Fruit fly (Drosophila melanogaster) whole organism, embryonic: Measurements from ENCODE around the gene CG12992.

Experiments used
- ATbp ChIP-seq: fragments of 200-800 bp; sonication (Bioruptor generic); optimal IDR thresholded peaks from 2 replicates; lab custom pipeline; 2017; ENCODE audit warnings: missing biosample characterization, mild to moderate bottlenecking, missing genetic modification characterization, missing genetic modification reagents
- Atf6 ChIP-seq: fragments of 200-800 bp; sonication (Bioruptor generic); IDR thresholded peaks from 2 replicates; pipeline ENCODE4 v1.3.6; 2022; ENCODE audit warnings: missing biosample characterization, missing genetic modification characterization
- BEAF-32 ChIP-seq: fragments of 200-800 bp; sonication (Bioruptor generic); optimal IDR thresholded peaks from 3 replicates; lab custom pipeline; 2017; ENCODE audit warnings: missing biosample characterization, missing genetic modification characterization, mild to moderate bottlenecking, moderate library complexity, missing genetic modification reagents
- CG11695 ChIP-seq: fragments of 200-800 bp; sonication (Bioruptor generic); IDR thresholded peaks from 3 replicates; pipeline ENCODE4 v1.3.6; 2022; ENCODE audit warnings: missing biosample characterization, missing genetic modification characterization
- CG11723 ChIP-seq: fragments of 200-800 bp; sonication (Bioruptor generic); optimal IDR thresholded peaks from 2 replicates; lab custom pipeline; 2017; ENCODE audit warnings: missing biosample characterization, mild to moderate bottlenecking, missing genetic modification characterization
- CG12942 ChIP-seq: fragments of 200-800 bp; sonication (Bioruptor generic); optimal IDR thresholded peaks from 3 replicates; lab custom pipeline; 2016; ENCODE audit warnings: missing biosample characterization, missing genetic modification characterization
- CG15269 ChIP-seq: fragments of 200-800 bp; sonication (Bioruptor generic); optimal IDR thresholded peaks from 2 replicates; lab custom pipeline; 2018; ENCODE audit warnings: missing biosample characterization, mild to moderate bottlenecking, missing genetic modification characterization, moderate library complexity
- CG1647 ChIP-seq: fragments of 200-800 bp; sonication (Bioruptor generic); optimal IDR thresholded peaks from 3 replicates; lab custom pipeline; 2016; ENCODE audit warnings: missing biosample characterization, missing genetic modification characterization
- CG16815 ChIP-seq: fragments of 200-800 bp; sonication (Bioruptor generic); optimal IDR thresholded peaks from 3 replicates; lab custom pipeline; 2017; ENCODE audit warnings: missing biosample characterization, mild to moderate bottlenecking, missing genetic modification characterization
- CG17385 ChIP-seq: fragments of 200-800 bp; sonication (Bioruptor generic); optimal IDR thresholded peaks from 3 replicates; lab custom pipeline; 2018; ENCODE audit warnings: missing biosample characterization, mild to moderate bottlenecking, missing genetic modification characterization
- CG18764 ChIP-seq: fragments of 200-800 bp; sonication (Bioruptor generic); optimal IDR thresholded peaks from 3 replicates; lab custom pipeline; 2016; ENCODE audit warnings: missing biosample characterization, missing genetic modification characterization
- CG30431 ChIP-seq: fragments of 200-800 bp; sonication (Bioruptor generic); optimal IDR thresholded peaks from 2 replicates; lab custom pipeline; 2017; ENCODE audit warnings: missing biosample characterization, missing genetic modification characterization
- CG3407 ChIP-seq: fragments of 200-800 bp; sonication (Bioruptor generic); optimal IDR thresholded peaks from 2 replicates; lab custom pipeline; 2018; ENCODE audit warnings: missing biosample characterization, mild to moderate bottlenecking, missing genetic modification characterization
- CG34376 ChIP-seq: fragments of 200-800 bp; sonication (Bioruptor generic); optimal IDR thresholded peaks from 2 replicates; lab custom pipeline; 2018; ENCODE audit warnings: missing biosample characterization, mild to moderate bottlenecking, missing genetic modification characterization
- CG4424 ChIP-seq: fragments of 200-800 bp; sonication (Bioruptor generic); optimal IDR thresholded peaks from 3 replicates; lab custom pipeline; 2016; ENCODE audit warnings: missing biosample characterization, missing genetic modification characterization
- CG6683 ChIP-seq: fragments of 200-800 bp; sonication (Bioruptor generic); optimal IDR thresholded peaks from 2 replicates; lab custom pipeline; 2017; ENCODE audit warnings: missing biosample characterization, mild to moderate bottlenecking, missing genetic modification characterization, missing genetic modification reagents
- CG7357 ChIP-seq: fragments of 200-800 bp; sonication (Bioruptor generic); IDR thresholded peaks from 3 replicates; pipeline ENCODE4 v1.3.6; 2022; ENCODE audit warnings: missing biosample characterization, missing genetic modification characterization
- CG7372 ChIP-seq: fragments of 200-800 bp; sonication (Bioruptor generic); IDR thresholded peaks from 2 replicates; pipeline ENCODE4 v1.3.6; 2022; ENCODE audit warnings: missing biosample characterization, missing genetic modification characterization
- CG8944 ChIP-seq: fragments of 200-800 bp; sonication (Bioruptor generic); optimal IDR thresholded peaks from 3 replicates; lab custom pipeline; 2016; ENCODE audit warnings: missing biosample characterization, missing genetic modification characterization
- D ChIP-seq, 2 experiments: fragments of 200-800 bp in 1 of 2; fragments of >200 bp in 1 of 2; sonication (Bioruptor generic) in 1 of 2; optimal IDR thresholded peaks; 2 replicates in 1 of 2; 3 replicates in 1 of 2; lab custom pipeline; 2017; ENCODE audit warnings: mild to moderate bottlenecking in 1 of 2, missing biosample characterization in 1 of 2, missing genetic modification characterization in 1 of 2, missing genetic modification reagents in 1 of 2
- D19B ChIP-seq: fragments of 200-800 bp; sonication (Bioruptor generic); optimal IDR thresholded peaks from 2 replicates; lab custom pipeline; 2017; ENCODE audit warnings: missing biosample characterization, mild to moderate bottlenecking, missing genetic modification characterization
- Dad ChIP-seq: fragments of 200-800 bp; sonication (Bioruptor generic); optimal IDR thresholded peaks from 3 replicates; lab custom pipeline; 2016; ENCODE audit warnings: missing biosample characterization, missing genetic modification characterization
- Dref ChIP-seq: fragments of 200-800 bp; sonication (Bioruptor generic); IDR thresholded peaks from 2 replicates; pipeline ENCODE4 v1.3.6; 2022; ENCODE audit warnings: missing biosample characterization, missing genetic modification characterization
- GATAe ChIP-seq: fragments of 200-800 bp; sonication (Bioruptor generic); conservative IDR thresholded peaks from 2 replicates; pipeline ENCODE4 v1.3.6; 2022; ENCODE audit warnings: missing biosample characterization, missing genetic modification characterization
- HLH4C ChIP-seq: fragments of 200-800 bp; sonication (Bioruptor generic); IDR thresholded peaks from 3 replicates; pipeline ENCODE4 v1.3.6; 2022; ENCODE audit warnings: missing biosample characterization, missing genetic modification characterization; ENCODE audit not compliant: partially characterized antibody
- MESR4 ChIP-seq: fragments of 200-800 bp; sonication (Bioruptor generic); optimal IDR thresholded peaks from 2 replicates; lab custom pipeline; 2018; ENCODE audit warnings: missing biosample characterization, mild to moderate bottlenecking, missing genetic modification characterization, moderate library complexity
- NC2α ChIP-seq: fragments of 200-800 bp; sonication (Bioruptor generic); optimal IDR thresholded peaks from 2 replicates; lab custom pipeline; 2016; ENCODE audit warnings: missing biosample characterization, missing genetic modification characterization
- NfI ChIP-seq: fragments of 200-800 bp; sonication (Bioruptor generic); optimal IDR thresholded peaks from 3 replicates; lab custom pipeline; 2018; ENCODE audit warnings: missing biosample characterization, mild to moderate bottlenecking, missing genetic modification characterization, moderate library complexity
- Side ChIP-seq: fragments of 200-800 bp; sonication (Bioruptor generic); optimal IDR thresholded peaks from 2 replicates; lab custom pipeline; 2016; ENCODE audit warnings: missing biosample characterization, missing genetic modification characterization
- Spps ChIP-seq: fragments of 200-800 bp; sonication (Bioruptor generic); optimal IDR thresholded peaks from 2 replicates; lab custom pipeline; 2018; ENCODE audit warnings: missing biosample characterization, mild to moderate bottlenecking, missing genetic modification characterization
- Sry-δ ChIP-seq: fragments of 200-800 bp; sonication (Bioruptor generic); optimal IDR thresholded peaks from 2 replicates; lab custom pipeline; 2016; ENCODE audit warnings: missing biosample characterization, missing genetic modification characterization
- ara ChIP-seq: fragments of 200-800 bp; sonication (Bioruptor generic); IDR thresholded peaks from 2 replicates; pipeline ENCODE4 v1.3.6; 2022; ENCODE audit warnings: missing biosample characterization, missing genetic modification characterization
- chn ChIP-seq: fragments of 200-800 bp; sonication (Bioruptor generic); optimal IDR thresholded peaks from 2 replicates; lab custom pipeline; 2016; ENCODE audit warnings: missing biosample characterization, missing genetic modification characterization
- ci ChIP-seq: fragments of 200-800 bp; sonication (Bioruptor generic); IDR thresholded peaks from 3 replicates; pipeline ENCODE4 v1.3.6; 2022; ENCODE audit warnings: missing biosample characterization, missing genetic modification characterization
- crol ChIP-seq: fragments of 200-800 bp; sonication (Bioruptor generic); IDR thresholded peaks from 2 replicates; pipeline ENCODE4 v1.3.6; 2022; ENCODE audit warnings: missing biosample characterization, missing genetic modification characterization
- crp ChIP-seq, 2 experiments: fragments of 200-800 bp; sonication (Bioruptor generic); optimal IDR thresholded peaks; 2 replicates in 1 of 2; 3 replicates in 1 of 2; lab custom pipeline; 2017; ENCODE audit warnings: missing biosample characterization in 2 of 2, missing genetic modification characterization in 2 of 2, mild to moderate bottlenecking in 1 of 2, moderate library complexity in 1 of 2
- dm ChIP-seq: fragments of 200-800 bp; sonication (Bioruptor generic); optimal IDR thresholded peaks from 3 replicates; lab custom pipeline; 2016; ENCODE audit warnings: missing biosample characterization, missing genetic modification characterization
- fd102C ChIP-seq: fragments of 200-800 bp; sonication (Bioruptor generic); optimal IDR thresholded peaks from 2 replicates; lab custom pipeline; 2018; ENCODE audit warnings: missing biosample characterization, mild to moderate bottlenecking, missing genetic modification characterization, moderate library complexity
- gcm2 ChIP-seq: fragments of 200-800 bp; sonication (Bioruptor generic); optimal IDR thresholded peaks from 2 replicates; lab custom pipeline; 2016; ENCODE audit warnings: missing biosample characterization, missing genetic modification characterization
- kah ChIP-seq: fragments of 200-800 bp; sonication (Bioruptor generic); optimal IDR thresholded peaks from 2 replicates; lab custom pipeline; 2018; ENCODE audit warnings: missing biosample characterization, mild to moderate bottlenecking, missing genetic modification characterization
- lab ChIP-seq: fragments of 200-800 bp; sonication (Bioruptor generic); optimal IDR thresholded peaks from 3 replicates; lab custom pipeline; 2017; ENCODE audit warnings: missing biosample characterization, missing genetic modification characterization, mild to moderate bottlenecking, moderate library complexity, missing genetic modification reagents
- luna ChIP-seq: fragments of 200-800 bp; sonication (Bioruptor generic); optimal IDR thresholded peaks from 2 replicates; lab custom pipeline; 2016; ENCODE audit warnings: missing biosample characterization, missing genetic modification characterization
- nerfin-1 ChIP-seq: fragments of 200-800 bp; sonication (Bioruptor generic); optimal IDR thresholded peaks from 3 replicates; lab custom pipeline; 2019; ENCODE audit warnings: missing biosample characterization, mild to moderate bottlenecking, missing genetic modification characterization, moderate library complexity
- rib ChIP-seq: fragments of 200-800 bp; sonication (Bioruptor generic); IDR thresholded peaks from 2 replicates; pipeline ENCODE4 v1.3.6; 2022; ENCODE audit warnings: missing biosample characterization, missing genetic modification characterization
- run ChIP-seq: fragments of 200-800 bp; sonication (Bioruptor generic); optimal IDR thresholded peaks from 3 replicates; lab custom pipeline; 2018; ENCODE audit warnings: missing biosample characterization, mild to moderate bottlenecking, missing genetic modification characterization
- sc ChIP-seq, 3 experiments: fragments of >200 bp in 2 of 3; fragments of 200-800 bp in 1 of 3; sonication (Bioruptor generic) in 1 of 3; optimal IDR thresholded peaks; 2 replicates in 2 of 3; 3 replicates in 1 of 3; lab custom pipeline; 2017; ENCODE audit warnings: mild to moderate bottlenecking in 1 of 3, missing biosample characterization in 1 of 3, missing genetic modification characterization in 1 of 3, missing genetic modification reagents in 1 of 3
- scrt ChIP-seq: fragments of 200-800 bp; sonication (Bioruptor generic); optimal IDR thresholded peaks from 2 replicates; lab custom pipeline; 2018; ENCODE audit warnings: missing biosample characterization, mild to moderate bottlenecking, missing genetic modification characterization, moderate library complexity
- stc ChIP-seq: fragments of 200-800 bp; sonication (Bioruptor generic); IDR thresholded peaks from 2 replicates; pipeline ENCODE4 v1.3.6; 2022; ENCODE audit warnings: missing biosample characterization, missing genetic modification characterization
- yki ChIP-seq: fragments of >200 bp; optimal IDR thresholded peaks from 3 replicates; lab custom pipeline; 2018
- zf30C ChIP-seq: fragments of 200-800 bp; sonication (Bioruptor generic); optimal IDR thresholded peaks from 3 replicates; lab custom pipeline; 2018; ENCODE audit warnings: missing biosample characterization, mild to moderate bottlenecking, missing genetic modification characterization

The CG12992 gene

DNA sequence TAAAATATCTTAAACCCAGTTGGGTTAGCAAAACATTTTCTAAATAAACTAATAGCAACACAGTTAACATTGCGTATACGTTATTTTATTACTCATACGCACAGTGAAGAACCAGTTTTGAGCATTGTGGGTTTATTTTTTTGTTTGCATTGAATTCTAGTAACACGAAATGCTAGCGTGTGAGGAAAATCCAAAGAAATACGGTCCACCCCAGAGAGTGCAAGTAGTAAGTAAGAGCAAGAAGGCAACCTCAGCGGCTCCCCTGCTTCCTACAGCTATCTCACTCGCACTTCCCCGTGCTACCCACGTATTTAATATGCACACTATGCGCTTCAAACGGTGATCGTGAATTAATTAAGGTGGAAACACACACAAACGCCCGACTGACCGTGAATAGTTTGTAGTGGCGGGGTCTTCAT lies 36.3 kb downstream of the CG12992 start (continued):
- peak; percentile 86 for TF ChIP-seq nerfin-1 (tag; lab: Kevin White, UChicago)
- peak; percentile 67 for TF ChIP-seq CG7357 (GFP tag; lab: Robert Waterston, UW)
- peak; percentile 67 for TF ChIP-seq CG3407 (GFP tag; lab: Kevin White, UChicago)
- TF ChIP-seq NC2α (GFP tag; lab: Kevin White, UChicago): peak; percentile 46
- peak; percentile 31 for TF ChIP-seq gcm2 (GFP tag; lab: Kevin White, UChicago)
- peak; percentile 88 for TF ChIP-seq stc (GFP tag; lab: Robert Waterston, UW)
- TF ChIP-seq HLH4C (GFP tag; lab: Robert Waterston, UW): no peak
- peak; percentile 75 for TF ChIP-seq scrt (GFP tag; lab: Kevin White, UChicago)
- peak; percentile 53 for TF ChIP-seq luna (GFP tag; lab: Kevin White, UChicago)
- TF ChIP-seq Atf6 (GFP tag; lab: Robert Waterston, UW): peak; percentile 90
- no peak for TF ChIP-seq yki (lab: Kevin White, UChicago)
- TF ChIP-seq fd102C (GFP tag; lab: Kevin White, UChicago): no peak
- no peak for TF ChIP-seq D (optimal IDR thresholded peaks at IDR 0.05; lab: Kevin White, UChicago)
- TF ChIP-seq D (GFP tag; optimal IDR thresholded peaks at IDR 0.05; lab: Kevin White, UChicago): peak; percentile 77
- TF ChIP-seq crol: peak; percentile 53
- TF ChIP-seq D19B (GFP tag; lab: Kevin White, UChicago): peak; percentile 80
- peak; percentile 65 for TF ChIP-seq CG12942 (GFP tag; lab: Kevin White, UChicago)
- TF ChIP-seq Dref: no peak
- TF ChIP-seq CG15269 (tag; lab: Kevin White, UChicago): peak; percentile 95
- peak; percentile 65 for TF ChIP-seq dm (GFP tag; lab: Kevin White, UChicago)
- TF ChIP-seq CG18764 (GFP tag; lab: Kevin White, UChicago): peak; percentile 62
- peak; percentile 15 for TF ChIP-seq Spps (tag; lab: Kevin White, UChicago)
- peak; percentile 10 for TF ChIP-seq MESR4
- TF ChIP-seq zf30C (GFP tag; lab: Kevin White, UChicago): no peak
- peak; percentile 82 for TF ChIP-seq CG4424
- peak; percentile 12 for TF ChIP-seq BEAF-32 (GFP tag; lab: Kevin White, UChicago)
- peak; percentile 54 for TF ChIP-seq CG30431 (GFP tag; lab: Kevin White, UChicago)
- peak; percentile 83 for TF ChIP-seq chn (GFP tag; lab: Kevin White, UChicago)
- peak; percentile 93 for TF ChIP-seq CG7372 (GFP tag; lab: Robert Waterston, UW)
- TF ChIP-seq CG11723 (GFP tag; lab: Kevin White, UChicago): peak; percentile 83
- no peak for TF ChIP-seq GATAe
- TF ChIP-seq Side (GFP tag; lab: Kevin White, UChicago): peak; percentile 74
- TF ChIP-seq Sry-δ (GFP tag; lab: Kevin White, UChicago): peak; percentile 41
- TF ChIP-seq ATbp: peak; percentile 79
- TF ChIP-seq ara (GFP tag; lab: Robert Waterston, UW): 0 out of 2 replicates have a peak, but pooled peaks have one; percentile 6
- TF ChIP-seq CG6683 (GFP tag; lab: Kevin White, UChicago): peak; percentile 77
- peak; percentile 84 for TF ChIP-seq kah (GFP tag; lab: Kevin White, UChicago)
- peak; percentile 92 for TF ChIP-seq NfI (GFP tag; lab: Kevin White, UChicago)
- TF ChIP-seq ci (GFP tag; lab: Robert Waterston, UW): peak; percentile 74
- TF ChIP-seq CG34376: peak; percentile 90
- TF ChIP-seq CG11695 (GFP tag; lab: Robert Waterston, UW): peak; percentile 92
- peak; percentile 74 for TF ChIP-seq CG1647 (GFP tag; lab: Kevin White, UChicago)
- TF ChIP-seq run: peak; percentile 89
- TF ChIP-seq sc (optimal IDR thresholded peaks at IDR 0.05; lab: Kevin White, UChicago): no peak
- TF ChIP-seq sc (GFP tag; optimal IDR thresholded peaks at IDR 0.05; lab: Kevin White, UChicago): peak; percentile 48
- peak; percentile 93 for TF ChIP-seq lab (GFP tag; lab: Kevin White, UChicago)
- peak in 1 of 2 experiments; percentile 47 for TF ChIP-seq crp (GFP tag; optimal IDR thresholded peaks at IDR 0.05; lab: Kevin White, UChicago)
- TF ChIP-seq rib (GFP tag; lab: Robert Waterston, UW): peak; percentile 40; the same call in 1 of the 2 replicates
- peak; percentile 57 for TF ChIP-seq Dad
- TF ChIP-seq CG17385 (GFP tag; lab: Kevin White, UChicago): peak; percentile 84
- peak; percentile 62 for TF ChIP-seq CG16815 (GFP tag; lab: Kevin White, UChicago)
- peak; percentile 68 for TF ChIP-seq CG8944
